Worm (Caenorhabditis elegans) whole organism, L4 larva: ENCODE measurements around the gene R02D5.7.

Source experiments
- F44E2.7 ChIP-seq: fragments of 200-800 bp; sonication (Bioruptor generic); IDR thresholded peaks from 2 replicates; pipeline ENCODE4 v2.1.2; 2022; ENCODE audit warnings: missing genetic modification characterization, missing compliant biosample characterization
- R02D3.7 ChIP-seq: fragments of 150-350 bp; sonication (generic microtip); optimal IDR thresholded peaks from 3 replicates; lab custom pipeline; 2014; ENCODE audit warnings: missing biosample characterization, missing genetic modification characterization
- T20F7.1 ChIP-seq: fragments of 200-800 bp; sonication (Bioruptor generic); optimal IDR thresholded peaks from 2 replicates; lab custom pipeline; 2018; ENCODE audit warnings: mild to moderate bottlenecking, missing genetic modification characterization, missing compliant biosample characterization
- T26A8.4 ChIP-seq: fragments of 200-800 bp; sonication (Bioruptor generic); IDR thresholded peaks from 2 replicates; pipeline ENCODE4 v1.3.6; 2022; ENCODE audit warnings: missing genetic modification characterization, missing compliant biosample characterization
- Y105C5A.15 ChIP-seq: fragments of 200-800 bp; sonication (Bioruptor generic); IDR thresholded peaks from 2 replicates; pipeline ENCODE4 v1.3.6; 2022; ENCODE audit warnings: missing genetic modification characterization, missing compliant biosample characterization
- Y48G9A.11 ChIP-seq: fragments of 200-800 bp; sonication (Bioruptor generic); IDR thresholded peaks from 2 replicates; pipeline ENCODE4 v1.3.6; 2022; ENCODE audit warnings: missing genetic modification reagents, missing genetic modification characterization, missing compliant biosample characterization
- Y5F2A.4 ChIP-seq: fragments of 200-800 bp; sonication (Bioruptor generic); optimal IDR thresholded peaks from 2 replicates; lab custom pipeline; 2018; ENCODE audit warnings: mild to moderate bottlenecking, missing genetic modification characterization, missing compliant biosample characterization
- aha-1 ChIP-seq: fragments of 150-350 bp; peaks from one replicate; lab custom pipeline; 2014; ENCODE audit warnings: missing biosample characterization, missing genetic modification characterization
- arid-1 ChIP-seq: fragments of 200-800 bp; sonication (Bioruptor generic); conservative IDR thresholded peaks from 2 replicates; pipeline ENCODE4 v1.3.6; 2022; ENCODE audit warnings: missing genetic modification reagents, missing genetic modification characterization, missing compliant biosample characterization
- ceh-28 ChIP-seq: fragments of 150-350 bp; optimal IDR thresholded peaks from 2 replicates; lab custom pipeline; 2014; ENCODE audit warnings: missing biosample characterization, missing genetic modification reagents, missing genetic modification characterization
- ceh-32 ChIP-seq: sonication (generic microtip); optimal IDR thresholded peaks from 2 replicates; lab custom pipeline; 2016; ENCODE audit warnings: mild to moderate bottlenecking, missing genetic modification characterization, missing compliant biosample characterization; ENCODE audit not compliant: poor library complexity
- ceh-44 ChIP-seq: fragments of 200-800 bp; sonication (Bioruptor generic); IDR thresholded peaks from 2 replicates; pipeline ENCODE4 v1.3.6; 2022; ENCODE audit warnings: missing genetic modification reagents, missing genetic modification characterization, missing compliant biosample characterization
- cey-2 ChIP-seq: sonication (generic microtip); optimal IDR thresholded peaks from 3 replicates; lab custom pipeline; 2017; ENCODE audit warnings: missing genetic modification characterization, mild to moderate bottlenecking, missing compliant biosample characterization, antibody characterized with exemption, borderline replicate concordance; ENCODE audit not compliant: insufficient read depth
- ctbp-1 ChIP-seq: fragments of 200-800 bp; sonication (Bioruptor generic); IDR thresholded peaks from 2 replicates; pipeline ENCODE4 v1.3.6; 2022; ENCODE audit warnings: missing genetic modification reagents, missing genetic modification characterization, missing compliant biosample characterization
- daf-12 ChIP-seq: fragments of 150-350 bp; optimal IDR thresholded peaks from 2 replicates; lab custom pipeline; 2014; ENCODE audit warnings: missing biosample characterization, missing genetic modification reagents, missing genetic modification characterization
- daf-16 ChIP-seq, 3 experiments: sonication (generic microtip); optimal IDR thresholded peaks; 2 replicates each; lab custom pipeline; 2016 to 2017; ENCODE audit warnings: missing genetic modification characterization in 3 of 3, missing genetic modification reagents in 3 of 3, mild to moderate bottlenecking in 2 of 3, missing compliant biosample characterization in 2 of 3, missing biosample characterization in 1 of 3, moderate library complexity in 1 of 3
- dmd-6 ChIP-seq: fragments of 200-800 bp; sonication (Bioruptor generic); IDR thresholded peaks from 2 replicates; pipeline ENCODE4 v1.3.6; 2022; ENCODE audit warnings: missing genetic modification reagents, missing genetic modification characterization, missing compliant biosample characterization
- dmd-9 ChIP-seq: fragments of 200-800 bp; sonication (Bioruptor generic); IDR thresholded peaks from 2 replicates; pipeline ENCODE4 v1.3.6; 2022; ENCODE audit warnings: missing genetic modification reagents, missing genetic modification characterization, missing compliant biosample characterization
- dpl-1 ChIP-seq: fragments of 150-350 bp; optimal IDR thresholded peaks from 2 replicates; lab custom pipeline; 2014; ENCODE audit warnings: missing biosample characterization, missing genetic modification reagents, missing genetic modification characterization
- dve-1 ChIP-seq: sonication (generic microtip); optimal IDR thresholded peaks from 2 replicates; lab custom pipeline; 2017; ENCODE audit warnings: antibody characterized with exemption, mild to moderate bottlenecking, missing genetic modification characterization, missing compliant biosample characterization; ENCODE audit not compliant: insufficient read depth
- egl-43 ChIP-seq: fragments of 200-800 bp; sonication (Bioruptor generic); IDR thresholded peaks from 2 replicates; pipeline ENCODE4 v1.3.6; 2022; ENCODE audit warnings: missing genetic modification reagents, missing genetic modification characterization, missing compliant biosample characterization
- hif-1 ChIP-seq, 2 experiments: sonication (generic microtip); optimal IDR thresholded peaks; 2 replicates each; lab custom pipeline; 2016 to 2017; ENCODE audit warnings: missing compliant biosample characterization in 2 of 2, missing genetic modification characterization in 2 of 2, missing genetic modification reagents in 2 of 2, missing genotype in 2 of 2, mild to moderate bottlenecking in 1 of 2
- hlh-30 ChIP-seq: sonication (generic microtip); optimal IDR thresholded peaks from 2 replicates; lab custom pipeline; 2017; ENCODE audit warnings: antibody characterized with exemption, mild to moderate bottlenecking, missing genetic modification characterization, missing compliant biosample characterization; ENCODE audit not compliant: insufficient read depth
- hmg-1.1 ChIP-seq: fragments of 200-800 bp; sonication (Bioruptor generic); IDR thresholded peaks from 2 replicates; pipeline ENCODE4 v1.3.6; 2022; ENCODE audit warnings: missing genetic modification reagents, missing genetic modification characterization, missing compliant biosample characterization
- lim-7 ChIP-seq: fragments of 200-800 bp; sonication (Bioruptor generic); IDR thresholded peaks from 2 replicates; pipeline ENCODE4 v1.3.6; 2022; ENCODE audit warnings: missing genetic modification characterization, missing compliant biosample characterization
- lin-1 ChIP-seq: fragments of 200-800 bp; sonication (Bioruptor generic); IDR thresholded peaks from 2 replicates; pipeline ENCODE4 v1.3.6; 2022; ENCODE audit warnings: missing genetic modification reagents, missing genetic modification characterization, missing compliant biosample characterization
- lin-15B ChIP-seq: fragments of 150-350 bp; sonication (generic microtip); optimal IDR thresholded peaks from 3 replicates; lab custom pipeline; 2014; ENCODE audit warnings: missing biosample characterization, missing genetic modification characterization
- lin-29 ChIP-seq: fragments of 200-800 bp; sonication (Bioruptor generic); IDR thresholded peaks from 2 replicates; pipeline ENCODE4 v1.3.6; 2022; ENCODE audit warnings: missing genetic modification reagents, missing genetic modification characterization, missing compliant biosample characterization
- lin-38 ChIP-seq: fragments of 200-800 bp; sonication (Bioruptor generic); IDR thresholded peaks from 2 replicates; pipeline ENCODE4 v1.3.6; 2022; ENCODE audit warnings: missing genetic modification reagents, missing genetic modification characterization, missing compliant biosample characterization
- lsy-2 ChIP-seq, 2 experiments: fragments of 150-350 bp in 1 of 2; sonication (generic microtip) in 1 of 2; optimal IDR thresholded peaks; 2 replicates each; lab custom pipeline; 2014 to 2017; ENCODE audit warnings: missing biosample characterization in 2 of 2, missing genetic modification characterization in 2 of 2
- nhr-10 ChIP-seq: fragments of 150-350 bp; optimal IDR thresholded peaks from 2 replicates; lab custom pipeline; 2014; ENCODE audit warnings: missing biosample characterization, missing genetic modification characterization
- nhr-25 ChIP-seq: sonication (generic microtip); optimal IDR thresholded peaks from 2 replicates; lab custom pipeline; 2017; ENCODE audit warnings: missing genetic modification characterization, mild to moderate bottlenecking, missing compliant biosample characterization, antibody characterized with exemption, moderate library complexity, borderline replicate concordance; ENCODE audit not compliant: insufficient read depth
- nhr-6 ChIP-seq: fragments of 150-350 bp; optimal IDR thresholded peaks from 2 replicates; lab custom pipeline; 2014; ENCODE audit warnings: missing biosample characterization, missing genetic modification characterization
- pqm-1 ChIP-seq: sonication (generic microtip); optimal IDR thresholded peaks from 2 replicates; lab custom pipeline; 2017; ENCODE audit warnings: missing biosample characterization, missing genetic modification characterization
- rbr-2 ChIP-seq: sonication (generic microtip); optimal IDR thresholded peaks from 2 replicates; lab custom pipeline; 2016; ENCODE audit warnings: missing genotype, missing genetic modification characterization, missing compliant biosample characterization
- sdz-12 ChIP-seq: fragments of 200-800 bp; sonication (Bioruptor generic); optimal IDR thresholded peaks from 2 replicates; lab custom pipeline; 2018; ENCODE audit warnings: mild to moderate bottlenecking, missing genetic modification characterization, missing compliant biosample characterization
- set-16 ChIP-seq: fragments of 200-800 bp; sonication (Bioruptor generic); IDR thresholded peaks from 2 replicates; pipeline ENCODE4 v1.3.6; 2022; ENCODE audit warnings: missing genetic modification reagents, missing genetic modification characterization, missing compliant biosample characterization
- snpc-1.2 ChIP-seq: fragments of 200-800 bp; sonication (Bioruptor generic); IDR thresholded peaks from 2 replicates; pipeline ENCODE4 v1.3.6; 2022; ENCODE audit warnings: missing genetic modification reagents, missing genetic modification characterization, missing compliant biosample characterization
- tag-97 ChIP-seq: fragments of 200-800 bp; sonication (Bioruptor generic); IDR thresholded peaks from 2 replicates; pipeline ENCODE4 v1.3.6; 2022; ENCODE audit warnings: missing genetic modification characterization, missing compliant biosample characterization
- unc-130 ChIP-seq: sonication (generic microtip); optimal IDR thresholded peaks from 2 replicates; lab custom pipeline; 2016; ENCODE audit warnings: missing genetic modification reagents, missing genetic modification characterization, missing compliant biosample characterization
- unc-62 ChIP-seq, 3 experiments: fragments of 150-350 bp in 1 of 3; sonication (generic microtip); optimal IDR thresholded peaks in 2 of 3; peaks in 1 of 3; 1 replicate in 1 of 3; 2 replicates in 2 of 3; lab custom pipeline; 2014 to 2017; ENCODE audit warnings: missing biosample characterization in 3 of 3, missing genetic modification characterization in 3 of 3, missing genetic modification reagents in 3 of 3, missing genotype in 1 of 3
- zfp-2 ChIP-seq: sonication (generic microtip); optimal IDR thresholded peaks from 2 replicates; lab custom pipeline; 2016; ENCODE audit warnings: mild to moderate bottlenecking, missing genetic modification characterization, missing compliant biosample characterization
- zip-11 ChIP-seq: fragments of 200-800 bp; sonication (Bioruptor generic); IDR thresholded peaks from 2 replicates; pipeline ENCODE4 v1.3.6; 2022; ENCODE audit warnings: missing genetic modification characterization, missing compliant biosample characterization
- zip-2 ChIP-seq: fragments of 150-350 bp; optimal IDR thresholded peaks from 2 replicates; lab custom pipeline; 2014; ENCODE audit warnings: missing biosample characterization, missing genetic modification characterization

R02D5.7 gene

DNA sequence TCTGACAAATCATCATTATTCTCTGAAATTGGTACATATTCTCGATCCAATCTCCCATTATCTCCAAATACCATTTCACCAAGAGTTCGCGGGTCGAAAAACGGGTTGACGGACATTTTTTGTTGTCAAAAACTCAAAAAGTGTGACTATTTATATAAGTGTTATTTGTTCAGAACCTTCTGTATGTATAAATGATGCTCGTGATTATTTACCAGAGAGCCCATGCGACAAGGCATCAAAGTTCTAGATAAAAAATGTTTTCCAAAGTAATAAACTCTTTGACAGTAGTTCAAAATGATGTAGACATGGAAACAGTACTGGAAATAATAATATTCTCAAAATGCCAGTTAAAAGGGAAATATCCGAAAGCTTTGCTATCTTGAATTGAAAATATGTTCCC, 18.6 kb downstream of the R02D5.7 start:
- TF ChIP-seq hmg-1.1 (GFP tag; lab: Robert Waterston, UW): no peak
- no peak for TF ChIP-seq tag-97
- no peak for TF ChIP-seq dmd-9
- TF ChIP-seq aha-1 (tag; lab: Kevin White, UChicago): peak; percentile 71
- no peak for TF ChIP-seq daf-16 (GFP tag; optimal IDR thresholded peaks at IDR 0.05; lab: Kevin White, UChicago)
- peak; percentile 58 for TF ChIP-seq daf-16 (tag; optimal IDR thresholded peaks at IDR 0.05; lab: Kevin White, UChicago)
- TF ChIP-seq Y5F2A.4 (GFP tag; lab: Kevin White, UChicago): no peak
- no peak for TF ChIP-seq ceh-44 (GFP tag; lab: Robert Waterston, UW)

DNA sequence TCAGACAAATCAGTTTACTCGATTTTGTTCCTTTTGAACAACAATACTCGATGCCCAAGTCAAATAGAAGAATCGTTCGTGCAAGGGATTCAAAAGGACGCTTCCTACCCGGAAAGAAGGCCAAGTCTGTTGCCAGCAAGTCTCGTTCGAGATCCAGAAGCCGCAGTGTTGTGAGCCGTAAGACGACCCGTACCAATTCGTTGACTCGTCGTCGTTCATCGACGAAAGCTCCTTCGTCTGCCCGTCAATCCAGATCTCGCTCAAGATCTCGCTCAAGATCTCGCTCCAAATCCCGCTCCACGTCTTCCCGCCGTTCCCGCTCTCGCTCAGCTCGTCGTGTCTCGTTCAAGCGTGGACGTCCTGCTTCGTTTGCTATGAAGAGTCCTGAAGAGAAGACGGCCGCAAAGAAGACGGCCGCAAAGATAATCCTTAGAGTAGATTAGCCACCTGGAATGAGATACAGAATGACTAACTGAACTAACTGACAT, 20.6 kb downstream of the R02D5.7 start, which contains the start of gene F08H9.2:
F08H9.2 (plus strand) TSS at position 51 of the 488 bp plus-strand sequence.
- no peak for TF ChIP-seq dmd-6 (GFP tag; lab: Robert Waterston, UW)
- TF ChIP-seq ceh-28 (tag; lab: Kevin White, UChicago): no peak
- peak; percentile 72 for TF ChIP-seq set-16 (GFP tag; lab: Robert Waterston, UW)
- TF ChIP-seq nhr-10 (tag; lab: Kevin White, UChicago): no peak
- TF ChIP-seq hlh-30 (tag; lab: Kevin White, UChicago): no peak
- TF ChIP-seq dpl-1 (GFP tag; lab: Kevin White, UChicago): no peak
- no peak for TF ChIP-seq zip-2
- no peak for TF ChIP-seq cey-2
- TF ChIP-seq zip-11 (GFP tag; lab: Robert Waterston, UW): no peak
- peak in 1 of 2 experiments; percentile 56 for TF ChIP-seq unc-62 (GFP tag; optimal IDR thresholded peaks at IDR 0.05 in 1 of 2; lab: Kevin White, UChicago)
- TF ChIP-seq unc-62 (tag; optimal IDR thresholded peaks at IDR 0.05; lab: Kevin White, UChicago): no peak

ce11 chrV:14460122-14460521, 21.2 kb downstream of the R02D5.7 start:
- TF ChIP-seq daf-12 (tag; lab: Kevin White, UChicago) (no peak), pqm-1 (tag; lab: Kevin White, UChicago) (no peak), F44E2.7 (no peak), nhr-25 (tag; lab: Kevin White, UChicago) (no peak), lim-7 (GFP tag; lab: Robert Waterston, UW) (no peak), R02D3.7 (tag; lab: Kevin White, UChicago) (no peak), ceh-44 (GFP tag; lab: Robert Waterston, UW) (no peak)

DNA sequence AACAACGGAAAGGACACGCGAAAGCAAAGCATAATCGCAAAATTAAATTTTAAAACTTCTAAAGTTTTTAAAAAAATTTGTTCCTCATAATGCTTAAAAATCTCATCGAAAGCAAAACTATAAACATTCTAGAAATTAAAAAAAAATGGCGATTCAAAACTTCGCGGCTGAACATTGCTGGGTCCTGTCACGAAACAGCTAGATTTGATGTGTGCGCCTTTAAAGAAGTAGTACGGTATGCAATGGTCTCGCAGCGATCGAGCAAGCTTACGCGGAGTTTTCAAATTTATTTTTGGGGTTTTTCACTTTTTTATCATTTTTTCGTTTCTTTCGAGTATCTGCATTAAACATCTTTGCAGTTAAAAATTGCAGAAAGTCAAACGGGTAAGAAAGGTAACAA, 24.2 kb downstream of the R02D5.7 start, which contains the start of gene coh-3:
coh-3 (plus strand) TSS at position 353 of the 400 bp plus-strand sequence.
- TF ChIP-seq arid-1 (peak; percentile 51; the same call in 1 of the 2 replicates), lin-15B (no peak), T26A8.4 (GFP tag; lab: Robert Waterston, UW) (no peak), ctbp-1 (GFP tag; lab: Robert Waterston, UW) (no peak), T20F7.1 (GFP tag; lab: Kevin White, UChicago) (no peak), nhr-6 (tag; lab: Kevin White, UChicago) (no peak), ceh-32 (tag; lab: Kevin White, UChicago) (no peak), lin-38 (peak; percentile 52), snpc-1.2 (GFP tag; lab: Robert Waterston, UW) (peak; percentile 75; the same call in 1 of the 2 replicates), set-16 (GFP tag; lab: Robert Waterston, UW) (no peak), lin-1 (GFP tag; lab: Robert Waterston, UW) (no peak), rbr-2 (tag; lab: Kevin White, UChicago) (no peak), unc-130 (GFP tag; lab: Kevin White, UChicago) (peak; percentile 74), Y105C5A.15 (no peak), egl-43 (GFP tag; lab: Robert Waterston, UW) (no peak), hif-1 (tag; optimal IDR thresholded peaks at IDR 0.05; lab: Kevin White, UChicago) (no peak), dpl-1 (GFP tag; lab: Kevin White, UChicago) (no peak), lin-29 (GFP tag; lab: Robert Waterston, UW) (no peak), Y48G9A.11 (GFP tag; lab: Robert Waterston, UW) (peak; percentile 62; the same call in 1 of the 2 replicates), dve-1 (tag; lab: Kevin White, UChicago) (no peak), ceh-28 (tag; lab: Kevin White, UChicago) (no peak), F44E2.7 (no peak), sdz-12 (GFP tag; lab: Kevin White, UChicago) (no peak), zfp-2 (tag; lab: Kevin White, UChicago) (no peak), lsy-2 (tag; optimal IDR thresholded peaks at IDR 0.05; lab: Kevin White, UChicago) (no peak)
